Fruit fly (Drosophila melanogaster): ENCODE data around the gene 5-HT2A.

5-HT2A gene

DNA sequence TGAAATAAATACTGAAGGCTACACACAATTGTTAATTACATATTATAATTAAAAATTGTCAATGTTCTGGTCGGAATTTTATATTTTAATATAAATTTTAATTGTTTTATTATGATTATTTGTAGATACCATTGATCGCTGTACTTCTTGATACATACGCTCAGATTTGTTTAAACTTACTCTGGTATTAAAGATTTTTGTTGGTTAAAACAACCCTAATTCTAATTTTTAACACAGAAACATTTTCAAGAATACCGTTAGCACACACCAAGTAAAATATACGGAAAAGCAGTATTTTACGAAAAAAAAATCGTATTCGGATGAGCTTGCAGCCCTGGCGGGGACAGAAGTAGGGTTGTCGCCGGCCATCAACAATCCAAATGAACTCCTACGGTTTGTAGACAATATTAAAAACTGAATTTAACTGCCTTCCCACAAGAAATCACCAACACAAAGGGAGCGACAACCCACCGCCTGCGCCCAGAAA is 29.0 kb downstream of the 5-HT2A start, which contains the start of the genes CG9775, MED31 and slx1 (continued):
- TF ChIP-seq CG43689 (GFP tag; IDR thresholded peaks at IDR 0.05) (peak; percentile 31; the same call in 1 of the 2 replicates), CG2875 (GFP tag; optimal IDR thresholded peaks at IDR 0.05) (no peak), caup (GFP tag; optimal IDR thresholded peaks at IDR 0.05; ENCODE audit: severe bottlenecking) (peak; percentile 68), Ssrp (tag; optimal IDR thresholded peaks at IDR 0.05) (peak; percentile 80), Bgb (GFP tag; IDR thresholded peaks at IDR 0.05; ENCODE audit: partially characterized antibody) (peak; percentile 21; the same call in 1 of the 2 replicates), MBD-R2 (GFP tag; IDR thresholded peaks at IDR 0.05) (peak; percentile 74), CG11398 (GFP tag; optimal IDR thresholded peaks at IDR 0.05) (no peak), CG13894 (tag; optimal IDR thresholded peaks at IDR 0.05) (peak; percentile 47), Trl (optimal IDR thresholded peaks at IDR 0.05) (no peak), Trl (GFP tag; optimal IDR thresholded peaks at IDR 0.05) (peak; percentile 46), ap (GFP tag; IDR thresholded peaks at IDR 0.05) (no peak), CG17361 (GFP tag; IDR thresholded peaks at IDR 0.05) (peak; percentile 90), gem (tag; optimal IDR thresholded peaks at IDR 0.05) (peak; percentile 93), MTF-1 (GFP tag; optimal IDR thresholded peaks at IDR 0.05; ENCODE audit: borderline replicate concordance) (no peak), fd3F (GFP tag; optimal IDR thresholded peaks at IDR 0.05) (peak; percentile 76), CG32767 (GFP tag; IDR thresholded peaks at IDR 0.05) (no peak), eve (GFP tag; optimal IDR thresholded peaks at IDR 0.05) (no peak), BtbVII (GFP tag; optimal IDR thresholded peaks at IDR 0.05) (peak; percentile 69), HLHmδ (GFP tag; optimal IDR thresholded peaks at IDR 0.05) (no peak), prd (optimal IDR thresholded peaks at IDR 0.05) (no peak), prd (GFP tag; IDR thresholded peaks at IDR 0.05) (peak; percentile 76; the same call in 2 of the 3 replicates), CG2120 (GFP tag; optimal IDR thresholded peaks at IDR 0.05) (peak; percentile 71), Sox100B (GFP tag; optimal IDR thresholded peaks at IDR 0.05) (peak; percentile 74), CG31224 (GFP tag; IDR thresholded peaks at IDR 0.05) (peak; percentile 67), CG7556 (GFP tag; optimal IDR thresholded peaks at IDR 0.05) (peak; percentile 77), Spps (tag; optimal IDR thresholded peaks at IDR 0.05) (peak; percentile 57), pfk (GFP tag; optimal IDR thresholded peaks at IDR 0.05) (no peak), ash1 (GFP tag; optimal IDR thresholded peaks at IDR 0.05) (no peak), inv (GFP tag; IDR thresholded peaks at IDR 0.05; ENCODE audit: partially characterized antibody) (no peak), B-H1 (GFP tag; IDR thresholded peaks at IDR 0.05) (peak; percentile 48; the same call in 1 of the 3 replicates), insv (GFP tag; optimal IDR thresholded peaks at IDR 0.05) (peak in 1 of 2 experiments; percentile 14), btn (GFP tag; optimal IDR thresholded peaks at IDR 0.05) (no peak), CG1792 (GFP tag; optimal IDR thresholded peaks at IDR 0.05) (no peak), CG13624 (GFP tag; optimal IDR thresholded peaks at IDR 0.05) (no peak), pb (GFP tag; optimal IDR thresholded peaks at IDR 0.05) (peak; percentile 25), ind (GFP tag; optimal IDR thresholded peaks at IDR 0.05) (peak; percentile 76), Dip2 (GFP tag; IDR thresholded peaks at IDR 0.05) (no peak), jumu (GFP tag; optimal IDR thresholded peaks at IDR 0.05) (peak; percentile 48)

- TF ChIP-seq CG10267 (tag; optimal IDR thresholded peaks at IDR 0.05) (peak; percentile 30), CG4328 (GFP tag; optimal IDR thresholded peaks at IDR 0.05) (no peak), unpg (GFP tag; optimal IDR thresholded peaks at IDR 0.05) (no peak), CG12236 (GFP tag; optimal IDR thresholded peaks at IDR 0.05) (no peak), prd (optimal IDR thresholded peaks at IDR 0.05) (no peak), prd (GFP tag; IDR thresholded peaks at IDR 0.05) (no peak), CG7745 (tag; optimal IDR thresholded peaks at IDR 0.05) (peak; percentile 81), CG8924 (tag; optimal IDR thresholded peaks at IDR 0.05) (peak; percentile 30), E2f1 (GFP tag; IDR thresholded peaks at IDR 0.05) (no peak), H15 (GFP tag; IDR thresholded peaks at IDR 0.05) (no peak), CG10147 (GFP tag; optimal IDR thresholded peaks at IDR 0.05) (no peak), vvl (GFP tag; IDR thresholded peaks at IDR 0.05) (peak; percentile 79), al (GFP tag; IDR thresholded peaks at IDR 0.05) (no peak), gsb-n (tag; optimal IDR thresholded peaks at IDR 0.05) (no peak), CG16779 (GFP tag; IDR thresholded peaks at IDR 0.05) (no peak), CG3995 (GFP tag; optimal IDR thresholded peaks at IDR 0.05) (peak; percentile 12)
Observed at dm6 chr3R:4645457-4646082, 32.9 kb downstream of the 5-HT2A start, which contains the start of the genes Dlip2 and rpk. TSS of gene Dlip2 (minus strand) at chr3R:4645655. TSS of gene rpk (plus strand) at chr3R:4645981.
